Worm (Caenorhabditis elegans) whole organism, L4 larva: Measurements from ENCODE around the gene ZK353.4.

Experiments used
- D1046.2 ChIP-seq: fragments of 200-800 bp; sonication (Bioruptor generic); IDR thresholded peaks from 2 replicates; pipeline ENCODE4 v1.3.6; 2022; ENCODE audit warnings: missing genetic modification characterization, missing compliant biosample characterization
- F10B5.3 ChIP-seq: sonication (generic microtip); optimal IDR thresholded peaks from 2 replicates; lab custom pipeline; 2016; ENCODE audit warnings: mild to moderate bottlenecking, missing genetic modification characterization, missing compliant biosample characterization
- F44E2.7 ChIP-seq: fragments of 200-800 bp; sonication (Bioruptor generic); IDR thresholded peaks from 2 replicates; pipeline ENCODE4 v2.1.2; 2022; ENCODE audit warnings: missing genetic modification characterization, missing compliant biosample characterization
- F49E8.2 ChIP-seq: sonication (generic microtip); optimal IDR thresholded peaks from 2 replicates; lab custom pipeline; 2016; ENCODE audit warnings: missing compliant biosample characterization, mild to moderate bottlenecking, missing genetic modification characterization, borderline replicate concordance
- R02D3.7 ChIP-seq: fragments of 150-350 bp; sonication (generic microtip); optimal IDR thresholded peaks from 3 replicates; lab custom pipeline; 2014; ENCODE audit warnings: missing biosample characterization, missing genetic modification characterization
- Y5F2A.4 ChIP-seq: fragments of 200-800 bp; sonication (Bioruptor generic); optimal IDR thresholded peaks from 2 replicates; lab custom pipeline; 2018; ENCODE audit warnings: mild to moderate bottlenecking, missing genetic modification characterization, missing compliant biosample characterization
- aly-2 ChIP-seq: sonication (generic microtip); optimal IDR thresholded peaks from 2 replicates; lab custom pipeline; 2018; ENCODE audit warnings: missing biosample characterization, missing genetic modification characterization
- ama-1 ChIP-seq: fragments of 150-350 bp; optimal IDR thresholded peaks from 2 replicates; lab custom pipeline; 2014; ENCODE audit warnings: inconsistent platforms, mixed read lengths
- attf-4 ChIP-seq: sonication (generic microtip); optimal IDR thresholded peaks from 3 replicates; lab custom pipeline; 2017; ENCODE audit warnings: missing biosample characterization, missing genetic modification characterization
- ceh-20 ChIP-seq: fragments of 200-800 bp; sonication (Bioruptor generic); IDR thresholded peaks from 2 replicates; pipeline ENCODE4 v1.3.6; 2022; ENCODE audit warnings: missing genetic modification reagents, missing genetic modification characterization, missing compliant biosample characterization
- ceh-28 ChIP-seq: fragments of 150-350 bp; optimal IDR thresholded peaks from 2 replicates; lab custom pipeline; 2014; ENCODE audit warnings: missing biosample characterization, missing genetic modification reagents, missing genetic modification characterization
- ceh-44 ChIP-seq: fragments of 200-800 bp; sonication (Bioruptor generic); IDR thresholded peaks from 2 replicates; pipeline ENCODE4 v1.3.6; 2022; ENCODE audit warnings: missing genetic modification reagents, missing genetic modification characterization, missing compliant biosample characterization
- ceh-62 ChIP-seq: sonication (generic microtip); optimal IDR thresholded peaks from 2 replicates; lab custom pipeline; 2017; ENCODE audit warnings: missing biosample characterization, missing genetic modification characterization
- ceh-82 ChIP-seq: sonication (generic microtip); optimal IDR thresholded peaks from 2 replicates; lab custom pipeline; 2017; ENCODE audit warnings: missing biosample characterization, missing genetic modification characterization
- cey-2 ChIP-seq: sonication (generic microtip); optimal IDR thresholded peaks from 3 replicates; lab custom pipeline; 2017; ENCODE audit warnings: missing genetic modification characterization, mild to moderate bottlenecking, missing compliant biosample characterization, antibody characterized with exemption, borderline replicate concordance; ENCODE audit not compliant: insufficient read depth
- ctbp-1 ChIP-seq: fragments of 200-800 bp; sonication (Bioruptor generic); IDR thresholded peaks from 2 replicates; pipeline ENCODE4 v1.3.6; 2022; ENCODE audit warnings: missing genetic modification reagents, missing genetic modification characterization, missing compliant biosample characterization
- daf-12 ChIP-seq: fragments of 150-350 bp; optimal IDR thresholded peaks from 2 replicates; lab custom pipeline; 2014; ENCODE audit warnings: missing biosample characterization, missing genetic modification reagents, missing genetic modification characterization
- daf-16 ChIP-seq, 3 experiments: sonication (generic microtip); optimal IDR thresholded peaks; 2 replicates each; lab custom pipeline; 2016 to 2017; ENCODE audit warnings: missing genetic modification characterization in 3 of 3, missing genetic modification reagents in 3 of 3, mild to moderate bottlenecking in 2 of 3, missing compliant biosample characterization in 2 of 3, missing biosample characterization in 1 of 3, moderate library complexity in 1 of 3
- dve-1 ChIP-seq: sonication (generic microtip); optimal IDR thresholded peaks from 2 replicates; lab custom pipeline; 2017; ENCODE audit warnings: antibody characterized with exemption, mild to moderate bottlenecking, missing genetic modification characterization, missing compliant biosample characterization; ENCODE audit not compliant: insufficient read depth
- egl-27 ChIP-seq: sonication (generic microtip); optimal IDR thresholded peaks from 3 replicates; lab custom pipeline; 2017; ENCODE audit warnings: missing biosample characterization, missing genetic modification reagents, missing genetic modification characterization
- egl-43 ChIP-seq: fragments of 200-800 bp; sonication (Bioruptor generic); IDR thresholded peaks from 2 replicates; pipeline ENCODE4 v1.3.6; 2022; ENCODE audit warnings: missing genetic modification reagents, missing genetic modification characterization, missing compliant biosample characterization
- fkh-10 ChIP-seq: fragments of 150-350 bp; optimal IDR thresholded peaks from 2 replicates; lab custom pipeline; 2014; ENCODE audit warnings: missing biosample characterization, missing genetic modification reagents, missing genetic modification characterization
- hif-1 ChIP-seq, 2 experiments: sonication (generic microtip); optimal IDR thresholded peaks; 2 replicates each; lab custom pipeline; 2016 to 2017; ENCODE audit warnings: missing compliant biosample characterization in 2 of 2, missing genetic modification characterization in 2 of 2, missing genetic modification reagents in 2 of 2, missing genotype in 2 of 2, mild to moderate bottlenecking in 1 of 2
- hlh-11 ChIP-seq: fragments of 200-800 bp; sonication (Bioruptor generic); optimal IDR thresholded peaks from 2 replicates; lab custom pipeline; 2018; ENCODE audit warnings: mild to moderate bottlenecking, missing genetic modification characterization, missing compliant biosample characterization
- hmg-1.1 ChIP-seq: fragments of 200-800 bp; sonication (Bioruptor generic); IDR thresholded peaks from 2 replicates; pipeline ENCODE4 v1.3.6; 2022; ENCODE audit warnings: missing genetic modification reagents, missing genetic modification characterization, missing compliant biosample characterization
- lim-7 ChIP-seq: fragments of 200-800 bp; sonication (Bioruptor generic); IDR thresholded peaks from 2 replicates; pipeline ENCODE4 v1.3.6; 2022; ENCODE audit warnings: missing genetic modification characterization, missing compliant biosample characterization
- lin-1 ChIP-seq: fragments of 200-800 bp; sonication (Bioruptor generic); IDR thresholded peaks from 2 replicates; pipeline ENCODE4 v1.3.6; 2022; ENCODE audit warnings: missing genetic modification reagents, missing genetic modification characterization, missing compliant biosample characterization
- lin-39 ChIP-seq: fragments of 150-350 bp; optimal IDR thresholded peaks from 2 replicates; lab custom pipeline; 2014; ENCODE audit warnings: missing biosample characterization, missing genetic modification reagents, missing genetic modification characterization
- lsy-2 ChIP-seq, 2 experiments: fragments of 150-350 bp in 1 of 2; sonication (generic microtip) in 1 of 2; optimal IDR thresholded peaks; 2 replicates each; lab custom pipeline; 2014 to 2017; ENCODE audit warnings: missing biosample characterization in 2 of 2, missing genetic modification characterization in 2 of 2
- madf-5 ChIP-seq, 2 experiments: fragments of 200-800 bp; sonication (Bioruptor generic); IDR thresholded peaks; 2 replicates each; pipeline ENCODE4 v1.3.6; 2022; ENCODE audit warnings: missing compliant biosample characterization in 2 of 2, missing genetic modification characterization in 2 of 2
- madf-9 ChIP-seq: fragments of 200-800 bp; sonication (Bioruptor generic); conservative IDR thresholded peaks from 2 replicates; pipeline ENCODE4 v1.3.6; 2022; ENCODE audit warnings: missing genetic modification reagents, missing genetic modification characterization, missing compliant biosample characterization
- mdt-29 ChIP-seq: fragments of 200-800 bp; sonication (Bioruptor generic); IDR thresholded peaks from 2 replicates; pipeline ENCODE4 v1.3.6; 2022; ENCODE audit warnings: missing genetic modification reagents, missing genetic modification characterization, missing compliant biosample characterization
- mep-1 ChIP-seq: fragments of 150-350 bp; sonication (generic microtip); optimal IDR thresholded peaks from 3 replicates; lab custom pipeline; 2014; ENCODE audit warnings: missing biosample characterization, missing genetic modification characterization
- mes-2 ChIP-seq: sonication (generic microtip); optimal IDR thresholded peaks from 2 replicates; lab custom pipeline; 2016; ENCODE audit warnings: missing genotype, mild to moderate bottlenecking, missing genetic modification characterization, missing compliant biosample characterization; ENCODE audit not compliant: poor library complexity, severe bottlenecking
- nhr-10 ChIP-seq: fragments of 150-350 bp; optimal IDR thresholded peaks from 2 replicates; lab custom pipeline; 2014; ENCODE audit warnings: missing biosample characterization, missing genetic modification characterization
- nhr-237 ChIP-seq: sonication (generic microtip); optimal IDR thresholded peaks from 2 replicates; lab custom pipeline; 2017; ENCODE audit warnings: missing biosample characterization, missing genetic modification characterization
- nhr-25 ChIP-seq: sonication (generic microtip); optimal IDR thresholded peaks from 2 replicates; lab custom pipeline; 2017; ENCODE audit warnings: missing genetic modification characterization, mild to moderate bottlenecking, missing compliant biosample characterization, antibody characterized with exemption, moderate library complexity, borderline replicate concordance; ENCODE audit not compliant: insufficient read depth
- nhr-42 ChIP-seq: fragments of 200-800 bp; sonication (Bioruptor generic); IDR thresholded peaks from 2 replicates; pipeline ENCODE4 v1.3.6; 2022; ENCODE audit warnings: missing genetic modification characterization, missing compliant biosample characterization
- nhr-48 ChIP-seq: sonication (generic microtip); optimal IDR thresholded peaks from 2 replicates; lab custom pipeline; 2016; ENCODE audit warnings: mild to moderate bottlenecking, missing genetic modification characterization, missing compliant biosample characterization
- pqm-1 ChIP-seq: sonication (generic microtip); optimal IDR thresholded peaks from 2 replicates; lab custom pipeline; 2017; ENCODE audit warnings: missing biosample characterization, missing genetic modification characterization
- rbr-2 ChIP-seq: sonication (generic microtip); optimal IDR thresholded peaks from 2 replicates; lab custom pipeline; 2016; ENCODE audit warnings: missing genotype, missing genetic modification characterization, missing compliant biosample characterization
- saeg-2 ChIP-seq: fragments of 200-800 bp; sonication (Bioruptor generic); IDR thresholded peaks from 2 replicates; pipeline ENCODE4 v1.3.6; 2022; ENCODE audit warnings: missing genetic modification reagents, missing genetic modification characterization, missing compliant biosample characterization
- sdz-12 ChIP-seq: fragments of 200-800 bp; sonication (Bioruptor generic); optimal IDR thresholded peaks from 2 replicates; lab custom pipeline; 2018; ENCODE audit warnings: mild to moderate bottlenecking, missing genetic modification characterization, missing compliant biosample characterization
- set-16 ChIP-seq: fragments of 200-800 bp; sonication (Bioruptor generic); IDR thresholded peaks from 2 replicates; pipeline ENCODE4 v1.3.6; 2022; ENCODE audit warnings: missing genetic modification reagents, missing genetic modification characterization, missing compliant biosample characterization
- skn-1 ChIP-seq: fragments of 150-350 bp; optimal IDR thresholded peaks from 2 replicates; lab custom pipeline; 2014; ENCODE audit warnings: missing biosample characterization, missing genetic modification characterization
- spr-3 ChIP-seq: fragments of 200-800 bp; sonication (Bioruptor generic); optimal IDR thresholded peaks from 2 replicates; lab custom pipeline; 2018; ENCODE audit warnings: mild to moderate bottlenecking, missing genetic modification characterization, missing compliant biosample characterization
- unc-130 ChIP-seq: sonication (generic microtip); optimal IDR thresholded peaks from 2 replicates; lab custom pipeline; 2016; ENCODE audit warnings: missing genetic modification reagents, missing genetic modification characterization, missing compliant biosample characterization
- unc-62 ChIP-seq, 3 experiments: fragments of 150-350 bp in 1 of 3; sonication (generic microtip); optimal IDR thresholded peaks in 2 of 3; peaks in 1 of 3; 1 replicate in 1 of 3; 2 replicates in 2 of 3; lab custom pipeline; 2014 to 2017; ENCODE audit warnings: missing biosample characterization in 3 of 3, missing genetic modification characterization in 3 of 3, missing genetic modification reagents in 3 of 3, missing genotype in 1 of 3
- vab-7 ChIP-seq: fragments of 200-800 bp; sonication (Bioruptor generic); IDR thresholded peaks from 2 replicates; pipeline ENCODE4 v1.3.6; 2022; ENCODE audit warnings: missing genetic modification reagents, missing genetic modification characterization, missing compliant biosample characterization
- zip-11 ChIP-seq: fragments of 200-800 bp; sonication (Bioruptor generic); IDR thresholded peaks from 2 replicates; pipeline ENCODE4 v1.3.6; 2022; ENCODE audit warnings: missing genetic modification characterization, missing compliant biosample characterization
- zip-2 ChIP-seq: fragments of 150-350 bp; optimal IDR thresholded peaks from 2 replicates; lab custom pipeline; 2014; ENCODE audit warnings: missing biosample characterization, missing genetic modification characterization

The ZK353.4 gene

DNA sequence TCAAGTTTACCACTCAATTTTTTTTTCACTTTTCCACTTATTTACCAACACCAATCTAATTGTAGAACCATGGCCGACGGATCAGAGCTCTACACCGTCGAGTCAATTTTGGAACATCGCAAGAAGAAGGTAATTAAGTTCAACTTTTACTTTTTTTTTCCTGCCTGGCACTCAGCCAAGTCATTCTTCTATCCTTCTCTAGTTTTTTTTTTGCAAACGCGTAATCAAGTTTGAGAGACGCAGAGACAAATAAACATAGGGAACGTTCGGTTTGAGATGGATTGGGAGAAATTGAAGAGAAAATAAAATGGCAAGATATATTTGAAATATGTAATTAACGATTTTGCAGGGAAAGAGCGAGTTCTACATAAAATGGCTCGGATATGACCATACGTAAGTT, 36.8 kb upstream of the ZK353.4 start, which contains the start of gene cec-1:
Gene cec-1 (plus strand): TSS at position 63 of the 400 bp plus-strand sequence.
- TF ChIP-seq mep-1 (tag; lab: Kevin White, UChicago) (peak; percentile 10), egl-43 (GFP tag; lab: Robert Waterston, UW) (no peak), ama-1 (lab: Kevin White, UChicago) (no peak), nhr-10 (tag; lab: Kevin White, UChicago) (no peak), hmg-1.1 (GFP tag; lab: Robert Waterston, UW) (no peak), unc-130 (no peak), vab-7 (GFP tag; lab: Robert Waterston, UW) (no peak), dve-1 (tag; lab: Kevin White, UChicago) (peak; percentile 44), ceh-82 (tag; lab: Kevin White, UChicago) (no peak), nhr-42 (GFP tag; lab: Robert Waterston, UW) (no peak), mdt-29 (GFP tag; lab: Robert Waterston, UW) (no peak), spr-3 (GFP tag; lab: Kevin White, UChicago) (no peak), lsy-2 (tag; optimal IDR thresholded peaks at IDR 0.05; lab: Kevin White, UChicago) (peak in 1 of 2 experiments; percentile 52), nhr-25 (no peak), pqm-1 (tag; lab: Kevin White, UChicago) (no peak), lin-39 (no peak), R02D3.7 (tag; lab: Kevin White, UChicago) (no peak), F44E2.7 (GFP tag; lab: Robert Waterston, UW) (no peak), ceh-44 (GFP tag; lab: Robert Waterston, UW) (no peak), daf-12 (no peak), zip-11 (no peak), egl-27 (no peak), set-16 (GFP tag; lab: Robert Waterston, UW) (no peak), mes-2 (tag; lab: Kevin White, UChicago) (peak; percentile 12), attf-4 (no peak), Y5F2A.4 (GFP tag; lab: Kevin White, UChicago) (no peak), nhr-237 (tag; lab: Kevin White, UChicago) (no peak), hif-1 (tag; optimal IDR thresholded peaks at IDR 0.05; lab: Kevin White, UChicago) (no peak), lin-1 (GFP tag; lab: Robert Waterston, UW) (no peak), saeg-2 (no peak), daf-16 (GFP tag; optimal IDR thresholded peaks at IDR 0.05; lab: Kevin White, UChicago) (no peak), daf-16 (tag; optimal IDR thresholded peaks at IDR 0.05; lab: Kevin White, UChicago) (no peak), zip-2 (tag; lab: Kevin White, UChicago) (no peak), ctbp-1 (GFP tag; lab: Robert Waterston, UW) (no peak), madf-5 (GFP tag; IDR thresholded peaks at IDR 0.05; lab: Robert Waterston, UW) (no peak), lim-7 (GFP tag; lab: Robert Waterston, UW) (no peak), F49E8.2 (tag; lab: Kevin White, UChicago) (no peak), nhr-48 (tag; lab: Kevin White, UChicago) (no peak), sdz-12 (GFP tag; lab: Kevin White, UChicago) (no peak), unc-62 (GFP tag; optimal IDR thresholded peaks at IDR 0.05 in 1 of 2; lab: Kevin White, UChicago) (no peak), unc-62 (tag; optimal IDR thresholded peaks at IDR 0.05; lab: Kevin White, UChicago) (no peak), fkh-10 (GFP tag; lab: Kevin White, UChicago) (no peak), ceh-20 (GFP tag; lab: Robert Waterston, UW) (no peak), cey-2 (tag; lab: Kevin White, UChicago) (no peak), hlh-11 (tag; lab: Kevin White, UChicago) (peak; percentile 8), skn-1 (tag; lab: Kevin White, UChicago) (no peak), rbr-2 (tag; lab: Kevin White, UChicago) (no peak), ceh-28 (tag; lab: Kevin White, UChicago) (no peak), madf-9 (no peak), aly-2 (tag; lab: Kevin White, UChicago) (no peak), D1046.2 (GFP tag; lab: Robert Waterston, UW) (no peak), ceh-62 (no peak), F10B5.3 (no peak)
